Worm (Caenorhabditis elegans): ENCODE results near the gene inx-6.

DNA sequence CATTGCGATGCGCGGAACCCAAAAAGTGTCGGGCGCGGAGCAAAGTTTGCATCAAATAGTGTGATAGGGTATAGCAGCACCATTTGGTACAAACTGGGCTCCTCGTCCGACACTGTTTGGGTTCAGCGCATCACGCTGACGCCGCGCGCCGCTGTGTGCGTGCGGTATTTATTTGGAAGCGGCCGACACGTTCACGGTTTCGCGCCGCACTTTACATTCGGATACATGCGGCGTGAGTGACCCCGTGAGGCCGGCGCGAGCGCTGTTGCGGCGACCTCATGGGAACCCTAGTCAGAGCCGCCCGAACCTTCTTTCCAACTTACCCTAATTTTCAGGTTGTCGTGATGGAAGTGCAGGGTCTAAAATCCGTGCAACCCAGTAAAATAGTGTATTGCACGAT, 34.6 kb downstream of the inx-6 start:
- no peak for TF ChIP-seq lin-39 (tag; optimal IDR thresholded peaks at IDR 0.05)
- TF ChIP-seq pha-4 (tag; optimal IDR thresholded peaks at IDR 0.05): no peak
- no peak for TF ChIP-seq elt-2 (tag; optimal IDR thresholded peaks at IDR 0.05)
- TF ChIP-seq nhr-11 (tag; optimal IDR thresholded peaks at IDR 0.05): no peak
- TF ChIP-seq ZK546.5 (tag; optimal IDR thresholded peaks at IDR 0.05): no peak
- no peak for TF ChIP-seq ztf-11 (tag; optimal IDR thresholded peaks at IDR 0.05)
- no peak for TF ChIP-seq unc-62 (GFP tag; optimal IDR thresholded peaks at IDR 0.05)
- no peak for TF ChIP-seq pqm-1 (tag; optimal IDR thresholded peaks at IDR 0.05)
- no peak for TF ChIP-seq mdl-1 (tag; optimal IDR thresholded peaks at IDR 0.05)
